Fruit fly (Drosophila melanogaster) whole organism, embryonic: ENCODE results near the gene tub.

Experiments
- Asciz ChIP-seq: fragments of 200-800 bp; sonication (Bioruptor generic); optimal IDR thresholded peaks from 2 replicates; lab custom pipeline; 2017; ENCODE audit warnings: missing biosample characterization, mild to moderate bottlenecking, missing genetic modification characterization, missing genetic modification reagents
- CG10979 ChIP-seq: fragments of 200-800 bp; sonication (Bioruptor generic); optimal IDR thresholded peaks from 2 replicates; lab custom pipeline; 2018; ENCODE audit warnings: missing biosample characterization, mild to moderate bottlenecking, missing genetic modification characterization, moderate library complexity
- CG11398 ChIP-seq: fragments of 200-800 bp; sonication (Bioruptor generic); optimal IDR thresholded peaks from 2 replicates; lab custom pipeline; 2016; ENCODE audit warnings: missing biosample characterization, missing genetic modification characterization
- CG12155 ChIP-seq: fragments of 200-800 bp; sonication (Bioruptor generic); optimal IDR thresholded peaks from 3 replicates; lab custom pipeline; 2016; ENCODE audit warnings: missing biosample characterization, missing genetic modification characterization
- CG1832 ChIP-seq: fragments of 200-800 bp; sonication (Bioruptor generic); optimal IDR thresholded peaks from 2 replicates; lab custom pipeline; 2017; ENCODE audit warnings: missing biosample characterization, mild to moderate bottlenecking, missing genetic modification characterization, inconsistent platforms
- CG18476 ChIP-seq: fragments of 200-800 bp; sonication (Bioruptor generic); optimal IDR thresholded peaks from 2 replicates; lab custom pipeline; 2016; ENCODE audit warnings: missing biosample characterization, mild to moderate bottlenecking, missing genetic modification characterization
- CG2120 ChIP-seq: fragments of 200-800 bp; sonication (Bioruptor generic); optimal IDR thresholded peaks from 3 replicates; lab custom pipeline; 2016; ENCODE audit warnings: missing biosample characterization, missing genetic modification characterization
- CG2875 ChIP-seq: fragments of 200-800 bp; sonication (Bioruptor generic); optimal IDR thresholded peaks from 2 replicates; lab custom pipeline; 2017; ENCODE audit warnings: missing biosample characterization, mild to moderate bottlenecking, missing genetic modification characterization, missing genetic modification reagents
- CG31224 ChIP-seq: fragments of 200-800 bp; sonication (Bioruptor generic); IDR thresholded peaks from 2 replicates; pipeline ENCODE4 v1.3.6; 2022; ENCODE audit warnings: missing biosample characterization, missing genetic modification characterization
- CG31441 ChIP-seq: fragments of 200-800 bp; sonication (Bioruptor generic); IDR thresholded peaks from 2 replicates; pipeline ENCODE4 v1.3.6; 2022; ENCODE audit warnings: missing biosample characterization, missing genetic modification characterization
- CG32532 ChIP-seq: fragments of 200-800 bp; sonication (Bioruptor generic); IDR thresholded peaks from 2 replicates; pipeline ENCODE4 v1.3.6; 2022; ENCODE audit warnings: missing biosample characterization, missing genetic modification characterization
- CG33557 ChIP-seq: fragments of 200-800 bp; sonication (Bioruptor generic); optimal IDR thresholded peaks from 2 replicates; lab custom pipeline; 2019; ENCODE audit warnings: missing biosample characterization, mild to moderate bottlenecking, missing genetic modification characterization, moderate library complexity
- CG4404 ChIP-seq: fragments of 200-800 bp; sonication (Bioruptor generic); IDR thresholded peaks from 2 replicates; pipeline ENCODE4 v1.3.6; 2022; ENCODE audit warnings: missing biosample characterization, missing genetic modification characterization
- CG4617 ChIP-seq: fragments of 200-800 bp; sonication (Bioruptor generic); optimal IDR thresholded peaks from 3 replicates; lab custom pipeline; 2016; ENCODE audit warnings: missing biosample characterization, missing genetic modification characterization, borderline replicate concordance
- CG4730 ChIP-seq: fragments of 200-800 bp; sonication (Bioruptor generic); IDR thresholded peaks from 2 replicates; pipeline ENCODE4 v1.3.6; 2022; ENCODE audit warnings: missing biosample characterization, missing genetic modification characterization
- CHES-1-like ChIP-seq: fragments of 200-800 bp; sonication (Bioruptor generic); optimal IDR thresholded peaks from 2 replicates; lab custom pipeline; 2016; ENCODE audit warnings: missing biosample characterization, missing genetic modification characterization
- D ChIP-seq, 2 experiments: fragments of 200-800 bp in 1 of 2; fragments of >200 bp in 1 of 2; sonication (Bioruptor generic) in 1 of 2; optimal IDR thresholded peaks; 2 replicates in 1 of 2; 3 replicates in 1 of 2; lab custom pipeline; 2017; ENCODE audit warnings: mild to moderate bottlenecking in 1 of 2, missing biosample characterization in 1 of 2, missing genetic modification characterization in 1 of 2, missing genetic modification reagents in 1 of 2
- Gug ChIP-seq: fragments of 200-800 bp; sonication (Bioruptor generic); IDR thresholded peaks from 4 replicates; pipeline ENCODE4 v1.3.6; 2022; ENCODE audit warnings: missing biosample characterization, missing genetic modification characterization
- HLH54F ChIP-seq: fragments of 200-800 bp; sonication (Bioruptor generic); optimal IDR thresholded peaks from 3 replicates; lab custom pipeline; 2016; ENCODE audit warnings: missing biosample characterization, missing genetic modification characterization
- Hr51 ChIP-seq, 2 experiments: fragments of 200-800 bp; sonication (Bioruptor generic); optimal IDR thresholded peaks; 2 replicates in 1 of 2; 3 replicates in 1 of 2; lab custom pipeline; 2016 to 2018; ENCODE audit warnings: missing biosample characterization in 2 of 2, missing genetic modification characterization in 2 of 2, mild to moderate bottlenecking in 1 of 2, moderate library complexity in 1 of 2
- Hr78 ChIP-seq, 2 experiments: fragments of 200-800 bp in 1 of 2; fragments of >200 bp in 1 of 2; sonication (Bioruptor generic) in 1 of 2; optimal IDR thresholded peaks; 2 replicates each; lab custom pipeline; 2017 to 2019; ENCODE audit warnings: missing biosample characterization in 2 of 2, missing genetic modification characterization in 2 of 2, mild to moderate bottlenecking in 1 of 2, moderate library complexity in 1 of 2
- Neu2 ChIP-seq: fragments of 200-800 bp; sonication (Bioruptor generic); optimal IDR thresholded peaks from 3 replicates; lab custom pipeline; 2016; ENCODE audit warnings: missing biosample characterization, missing genetic modification characterization, borderline replicate concordance
- PHDP ChIP-seq: fragments of 200-800 bp; sonication (Bioruptor generic); optimal IDR thresholded peaks from 3 replicates; lab custom pipeline; 2018; ENCODE audit warnings: missing biosample characterization, mild to moderate bottlenecking, missing genetic modification characterization, moderate library complexity
- Spps ChIP-seq: fragments of 200-800 bp; sonication (Bioruptor generic); optimal IDR thresholded peaks from 2 replicates; lab custom pipeline; 2018; ENCODE audit warnings: missing biosample characterization, mild to moderate bottlenecking, missing genetic modification characterization
- Sry-β ChIP-seq: fragments of 200-800 bp; sonication (Bioruptor generic); optimal IDR thresholded peaks from 2 replicates; lab custom pipeline; 2018; ENCODE audit warnings: missing biosample characterization, mild to moderate bottlenecking, missing genetic modification characterization, moderate library complexity
- Xrp1 ChIP-seq: fragments of 200-800 bp; sonication (Bioruptor generic); IDR thresholded peaks from 2 replicates; pipeline ENCODE4 v1.3.6; 2022; ENCODE audit warnings: missing biosample characterization, missing genetic modification characterization
- corto ChIP-seq: fragments of 200-800 bp; sonication (Bioruptor generic); optimal IDR thresholded peaks from 2 replicates; lab custom pipeline; 2016; ENCODE audit warnings: missing biosample characterization, mild to moderate bottlenecking, missing genetic modification characterization, moderate library complexity
- crp ChIP-seq, 2 experiments: fragments of 200-800 bp; sonication (Bioruptor generic); optimal IDR thresholded peaks; 2 replicates in 1 of 2; 3 replicates in 1 of 2; lab custom pipeline; 2017; ENCODE audit warnings: missing biosample characterization in 2 of 2, missing genetic modification characterization in 2 of 2, mild to moderate bottlenecking in 1 of 2, moderate library complexity in 1 of 2
- cwo ChIP-seq: fragments of 200-800 bp; sonication (Bioruptor generic); optimal IDR thresholded peaks from 3 replicates; lab custom pipeline; 2017; ENCODE audit warnings: missing biosample characterization, missing genetic modification characterization, mild to moderate bottlenecking, moderate library complexity, missing genetic modification reagents
- dpn ChIP-seq, 2 experiments: fragments of 200-800 bp; sonication (Bioruptor generic); optimal IDR thresholded peaks; 3 replicates each; lab custom pipeline; 2016; ENCODE audit warnings: missing biosample characterization in 2 of 2, missing genetic modification characterization in 2 of 2
- gcm2 ChIP-seq: fragments of 200-800 bp; sonication (Bioruptor generic); optimal IDR thresholded peaks from 2 replicates; lab custom pipeline; 2016; ENCODE audit warnings: missing biosample characterization, missing genetic modification characterization
- grn ChIP-seq: fragments of 200-800 bp; sonication (Bioruptor generic); optimal IDR thresholded peaks from 3 replicates; lab custom pipeline; 2017; ENCODE audit warnings: missing biosample characterization, missing genetic modification characterization
- jing ChIP-seq: fragments of 200-800 bp; sonication (Bioruptor generic); optimal IDR thresholded peaks from 2 replicates; lab custom pipeline; 2018; ENCODE audit warnings: missing biosample characterization, mild to moderate bottlenecking, missing genetic modification characterization
- luna ChIP-seq: fragments of 200-800 bp; sonication (Bioruptor generic); optimal IDR thresholded peaks from 2 replicates; lab custom pipeline; 2016; ENCODE audit warnings: missing biosample characterization, missing genetic modification characterization
- nmo ChIP-seq: fragments of 200-800 bp; sonication (Bioruptor generic); optimal IDR thresholded peaks from 2 replicates; lab custom pipeline; 2018; ENCODE audit warnings: missing biosample characterization, mild to moderate bottlenecking, missing genetic modification characterization, moderate library complexity
- oc ChIP-seq: fragments of 200-800 bp; sonication (Bioruptor generic); optimal IDR thresholded peaks from 2 replicates; lab custom pipeline; 2018; ENCODE audit warnings: missing biosample characterization, mild to moderate bottlenecking, missing genetic modification characterization, moderate library complexity
- p53 ChIP-seq: fragments of 200-800 bp; sonication (Bioruptor generic); optimal IDR thresholded peaks from 2 replicates; lab custom pipeline; 2016; ENCODE audit warnings: missing biosample characterization, missing genetic modification characterization
- pho ChIP-seq: fragments of 200-800 bp; sonication (Bioruptor generic); optimal IDR thresholded peaks from 2 replicates; lab custom pipeline; 2016; ENCODE audit warnings: missing biosample characterization, missing genetic modification characterization
- pnt ChIP-seq: fragments of 200-800 bp; sonication (Bioruptor generic); optimal IDR thresholded peaks from 3 replicates; lab custom pipeline; 2016; ENCODE audit warnings: missing biosample characterization, missing genetic modification characterization
- prd ChIP-seq, 3 experiments: fragments of >200 bp in 2 of 3; fragments of 200-800 bp in 1 of 3; sonication (Bioruptor generic) in 1 of 3; optimal IDR thresholded peaks in 2 of 3; IDR thresholded peaks in 1 of 3; 2 replicates in 2 of 3; 3 replicates in 1 of 3; pipeline versions ENCODE4 v1.3.6 to Lab custom; 2017 to 2022; ENCODE audit warnings: missing biosample characterization in 1 of 3, missing genetic modification characterization in 1 of 3
- repo ChIP-seq: fragments of 200-800 bp; sonication (Bioruptor generic); optimal IDR thresholded peaks from 2 replicates; lab custom pipeline; 2016; ENCODE audit warnings: missing biosample characterization, missing genetic modification characterization
- rib ChIP-seq: fragments of 200-800 bp; sonication (Bioruptor generic); IDR thresholded peaks from 2 replicates; pipeline ENCODE4 v1.3.6; 2022; ENCODE audit warnings: missing biosample characterization, missing genetic modification characterization
- run ChIP-seq: fragments of 200-800 bp; sonication (Bioruptor generic); optimal IDR thresholded peaks from 3 replicates; lab custom pipeline; 2018; ENCODE audit warnings: missing biosample characterization, mild to moderate bottlenecking, missing genetic modification characterization
- sob ChIP-seq: fragments of 200-800 bp; sonication (Bioruptor generic); IDR thresholded peaks from 2 replicates; pipeline ENCODE4 v1.3.6; 2022; ENCODE audit warnings: missing biosample characterization, missing genetic modification characterization
- sr ChIP-seq: fragments of 200-800 bp; sonication (Bioruptor generic); IDR thresholded peaks from 3 replicates; pipeline ENCODE4 v1.3.6; 2022; ENCODE audit warnings: missing biosample characterization, missing genetic modification characterization
- stwl ChIP-seq: fragments of 200-800 bp; sonication (Bioruptor generic); optimal IDR thresholded peaks from 3 replicates; lab custom pipeline; 2018; ENCODE audit warnings: missing biosample characterization, mild to moderate bottlenecking, missing genetic modification characterization, moderate library complexity
- tap ChIP-seq: fragments of 200-800 bp; optimal IDR thresholded peaks from 3 replicates; lab custom pipeline; 2019; ENCODE audit warnings: missing biosample characterization, mild to moderate bottlenecking, missing genetic modification characterization, moderate library complexity

tub gene

DNA sequence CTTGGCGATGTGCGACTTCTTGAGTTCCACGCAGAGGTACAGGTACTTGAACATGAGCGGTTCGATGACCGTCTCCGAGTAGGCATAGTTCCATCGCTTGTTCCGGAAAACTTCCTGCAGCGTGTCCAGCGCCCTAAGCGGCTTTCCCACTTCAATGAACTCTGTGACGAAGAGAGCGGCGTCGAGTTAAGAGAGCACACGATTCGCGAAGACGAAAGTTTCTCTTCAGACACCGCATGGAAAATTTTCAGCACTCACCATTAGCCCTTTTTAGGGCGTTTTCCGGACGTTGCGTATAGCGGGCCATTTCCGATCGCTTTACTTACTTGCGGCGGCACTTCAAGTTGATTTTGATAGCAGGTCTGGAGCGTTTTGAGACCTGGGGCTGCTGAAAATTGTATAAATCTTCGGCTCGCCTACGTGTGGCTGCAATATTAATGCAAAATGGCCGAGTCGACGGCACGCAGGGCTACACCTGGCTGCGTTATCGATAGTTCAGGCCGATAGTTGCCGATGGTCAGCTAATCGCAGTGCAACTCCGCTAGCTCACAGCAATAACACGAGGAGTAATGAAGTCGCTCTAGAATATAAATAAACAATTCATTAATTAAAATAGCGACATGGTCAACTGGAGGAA is 46.0 kb downstream of the tub start, which contains the start of the genes eIF3a and CG1074 (continued):
- TF ChIP-seq Asciz: no peak
- TF ChIP-seq sr (GFP tag; lab: Robert Waterston, UW): peak; percentile 69; the same call in 2 of the 3 replicates
- TF ChIP-seq rib (GFP tag; lab: Robert Waterston, UW): peak; percentile 80
- TF ChIP-seq CG4404 (GFP tag; lab: Robert Waterston, UW): peak; percentile 26; the same call in 1 of the 2 replicates
- peak; percentile 47 for TF ChIP-seq CG12155
- TF ChIP-seq CG4730 (GFP tag; lab: Robert Waterston, UW): peak; percentile 38; the same call in 1 of the 2 replicates
- TF ChIP-seq PHDP: peak; percentile 49
- TF ChIP-seq crp (GFP tag; optimal IDR thresholded peaks at IDR 0.05; lab: Kevin White, UChicago): peak in 1 of 2 experiments; percentile 59
- TF ChIP-seq grn: no peak
- peak; percentile 79 for TF ChIP-seq pho (GFP tag; lab: Kevin White, UChicago)
- TF ChIP-seq p53: peak; percentile 80
- peak; percentile 7 for TF ChIP-seq CG2875
- peak; percentile 51 for TF ChIP-seq luna
- TF ChIP-seq Xrp1 (GFP tag; lab: Robert Waterston, UW): peak; percentile 50
- no peak for TF ChIP-seq Hr78 (GFP tag; optimal IDR thresholded peaks at IDR 0.05; lab: Kevin White, UChicago)
- TF ChIP-seq CG2120: peak; percentile 73
- TF ChIP-seq gcm2 (GFP tag; lab: Kevin White, UChicago): peak; percentile 51
- TF ChIP-seq CG32532: peak; percentile 80
- no peak for TF ChIP-seq prd (optimal IDR thresholded peaks at IDR 0.05; lab: Kevin White, UChicago)
- TF ChIP-seq prd (GFP tag; IDR thresholded peaks at IDR 0.05; lab: Robert Waterston, UW): peak; percentile 41; the same call in 2 of the 3 replicates
- no peak for TF ChIP-seq CG1832 (GFP tag; lab: Kevin White, UChicago)
- TF ChIP-seq Sry-β (GFP tag; lab: Kevin White, UChicago): peak; percentile 38
- peak; percentile 56 for TF ChIP-seq CG10979 (tag; lab: Kevin White, UChicago)
- TF ChIP-seq corto (GFP tag; lab: Kevin White, UChicago): no peak
- peak; percentile 86 for TF ChIP-seq sob (GFP tag; lab: Robert Waterston, UW)
- no peak for TF ChIP-seq CG31224
- TF ChIP-seq run: peak; percentile 12
- peak; percentile 75 for TF ChIP-seq CHES-1-like (GFP tag; lab: Kevin White, UChicago)
- peak; percentile 95 for TF ChIP-seq CG4617 (GFP tag; lab: Kevin White, UChicago)
- TF ChIP-seq nmo (GFP tag; lab: Kevin White, UChicago): peak; percentile 77
- no peak for TF ChIP-seq jing (GFP tag; lab: Kevin White, UChicago)
- TF ChIP-seq stwl (tag; lab: Kevin White, UChicago): peak; percentile 87
- TF ChIP-seq Gug (GFP tag; lab: Robert Waterston, UW): peak; percentile 56; the same call in 1 of the 4 replicates
- TF ChIP-seq Spps (tag; lab: Kevin White, UChicago): peak; percentile 30
- TF ChIP-seq CG11398 (GFP tag; lab: Kevin White, UChicago): peak; percentile 55
- no peak for TF ChIP-seq pnt (GFP tag; lab: Kevin White, UChicago)
- no peak for TF ChIP-seq D (optimal IDR thresholded peaks at IDR 0.05; lab: Kevin White, UChicago)
- no peak for TF ChIP-seq D (GFP tag; optimal IDR thresholded peaks at IDR 0.05; lab: Kevin White, UChicago)
- TF ChIP-seq repo (GFP tag; lab: Kevin White, UChicago): peak; percentile 62
- no peak for TF ChIP-seq tap (tag; lab: Kevin White, UChicago)
- TF ChIP-seq oc: no peak
- TF ChIP-seq dpn (GFP tag; optimal IDR thresholded peaks at IDR 0.05; lab: Kevin White, UChicago): peak; percentile 40 to 73
- peak; percentile 62 for TF ChIP-seq Neu2 (GFP tag; lab: Kevin White, UChicago)
- peak; percentile 30 for TF ChIP-seq cwo (GFP tag; lab: Kevin White, UChicago)
- peak; percentile 7 for TF ChIP-seq CG18476 (GFP tag; lab: Kevin White, UChicago)
- no peak; the same call in 1 of the 2 replicates for TF ChIP-seq CG31441 (GFP tag; lab: Robert Waterston, UW)
- peak in 1 of 2 experiments; percentile 72 for TF ChIP-seq Hr51 (GFP tag; optimal IDR thresholded peaks at IDR 0.05; lab: Kevin White, UChicago)
- peak; percentile 56 for TF ChIP-seq CG33557 (GFP tag; lab: Kevin White, UChicago)
- peak; percentile 61 for TF ChIP-seq HLH54F
